Worm (Caenorhabditis elegans) whole organism, L4 larva: Measurements from ENCODE around the gene Y17D7B.2.

ENCODE experiments used
- madf-5 ChIP-seq, 2 experiments: fragments of 200-800 bp; sonication (Bioruptor generic); IDR thresholded peaks; 2 replicates each; pipeline ENCODE4 v1.3.6; 2022; ENCODE audit warnings: missing compliant biosample characterization in 2 of 2, missing genetic modification characterization in 2 of 2
- nhr-28 ChIP-seq: fragments of 150-350 bp; optimal IDR thresholded peaks from 2 replicates; lab custom pipeline; 2014; ENCODE audit warnings: missing biosample characterization, missing genetic modification characterization
- unc-62 ChIP-seq, 3 experiments: fragments of 150-350 bp in 1 of 3; sonication (generic microtip); optimal IDR thresholded peaks in 2 of 3; peaks in 1 of 3; 1 replicate in 1 of 3; 2 replicates in 2 of 3; lab custom pipeline; 2014 to 2017; ENCODE audit warnings: missing biosample characterization in 3 of 3, missing genetic modification characterization in 3 of 3, missing genetic modification reagents in 3 of 3, missing genotype in 1 of 3

DNA sequence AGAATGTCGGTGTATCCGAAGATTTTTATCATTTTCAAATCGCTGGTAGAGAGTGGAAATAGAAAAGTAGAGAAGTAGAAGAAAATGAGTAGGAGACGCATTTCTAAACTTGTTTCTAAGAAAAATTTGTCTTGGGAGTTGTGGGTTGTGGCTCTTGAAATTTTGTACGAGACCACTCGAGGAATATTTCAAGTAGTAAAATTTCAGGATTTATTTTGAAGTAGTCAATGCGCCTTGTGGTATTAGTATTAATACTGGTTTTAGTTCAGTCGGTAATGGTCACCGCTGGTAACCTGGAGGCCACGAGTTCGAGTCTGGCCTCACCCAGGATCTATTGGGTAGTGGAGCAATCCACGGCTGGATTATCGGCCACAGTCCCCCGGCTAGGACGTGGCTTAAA, 38.8 kb upstream of the Y17D7B.2 start, which contains the start of gene clec-252:
- TF ChIP-seq unc-62 (GFP tag; optimal IDR thresholded peaks at IDR 0.05 in 1 of 2; lab: Kevin White, UChicago), result peak in 1 of 2 experiments; percentile 41
- TF ChIP-seq unc-62 (tag; optimal IDR thresholded peaks at IDR 0.05; lab: Kevin White, UChicago), result no peak
- no peak for TF ChIP-seq madf-5 (GFP tag; IDR thresholded peaks at IDR 0.05; lab: Robert Waterston, UW)
- no peak for TF ChIP-seq nhr-28 (tag; lab: Kevin White, UChicago)
